1 fruit fly cellular context compared by ENCODE assay signal in the genomic region with DNA sequence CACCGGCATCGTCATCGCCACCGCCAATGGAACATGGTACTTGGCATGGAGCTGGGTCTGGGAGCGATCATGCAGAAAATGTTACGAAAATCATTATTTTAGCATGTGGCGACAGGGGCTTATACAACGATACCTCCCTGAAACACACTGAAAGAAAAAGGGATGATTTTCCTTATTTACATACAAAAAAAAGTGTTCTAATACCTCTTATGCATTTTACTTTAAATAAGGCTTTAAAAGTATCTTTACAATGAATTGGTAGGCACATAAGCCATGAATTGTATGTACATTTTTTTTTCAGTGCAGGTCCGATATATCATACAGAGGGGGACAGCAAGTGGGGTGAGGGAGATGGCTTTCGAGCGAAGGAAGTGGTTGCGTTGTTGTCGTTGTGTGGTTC.
TF ChIP-seq lines count a peak whose summit lies in the region.

No protein-coding gene starts in this region.

TF ChIP-seq in whole organism, embryonic, 481 proteins besides CTCF, POLR2A, EP300 and RAD21 (continued from another document and continues in another):
- TF ChIP-seq ranshi (GFP tag; IDR thresholded peaks at IDR 0.05; lab: Robert Waterston, UW) (peak; percentile 46; the same call in 1 of the 2 replicates), Xbp1 (GFP tag; optimal IDR thresholded peaks at IDR 0.05; lab: Kevin White, UChicago) (peak; percentile 43), CG8290 (GFP tag; optimal IDR thresholded peaks at IDR 0.05; lab: Kevin White, UChicago) (no peak), CG8290 (tag; optimal IDR thresholded peaks at IDR 0.05; lab: Kevin White, UChicago) (no peak), CG16815 (GFP tag; optimal IDR thresholded peaks at IDR 0.05; lab: Kevin White, UChicago) (peak; percentile 12), Rx (GFP tag; IDR thresholded peaks at IDR 0.05; lab: Robert Waterston, UW) (no peak), hkb (optimal IDR thresholded peaks at IDR 0.05; lab: Kevin White, UChicago) (no peak), hkb (GFP tag; IDR thresholded peaks at IDR 0.05; lab: Robert Waterston, UW) (0 out of 2 replicates have a peak, but pooled peaks have one; percentile 24), CG11504 (tag; optimal IDR thresholded peaks at IDR 0.05; lab: Kevin White, UChicago) (peak; percentile 70), salm (tag; optimal IDR thresholded peaks at IDR 0.05; lab: Kevin White, UChicago) (no peak), Med (GFP tag; lab: Kevin White, UChicago) (peak; percentile 82), bigmax (GFP tag; optimal IDR thresholded peaks at IDR 0.05; lab: Kevin White, UChicago) (no peak), CG11085 (GFP tag; IDR thresholded peaks at IDR 0.05; lab: Robert Waterston, UW) (no peak), tio (GFP tag; optimal IDR thresholded peaks at IDR 0.05; lab: Kevin White, UChicago) (peak; percentile 27), CG7357 (GFP tag; IDR thresholded peaks at IDR 0.05; lab: Robert Waterston, UW) (peak; percentile 16; the same call in 1 of the 3 replicates), hth (optimal IDR thresholded peaks at IDR 0.05; lab: Kevin White, UChicago) (no peak), en (GFP tag; optimal IDR thresholded peaks at IDR 0.05; lab: Kevin White, UChicago) (no peak), CG12155 (GFP tag; optimal IDR thresholded peaks at IDR 0.05; lab: Kevin White, UChicago) (peak; percentile 3), Six4 (GFP tag; optimal IDR thresholded peaks at IDR 0.05; lab: Kevin White, UChicago) (peak; percentile 13), otp (GFP tag; IDR thresholded peaks at IDR 0.05; lab: Robert Waterston, UW) (0 out of 3 replicates have a peak, but pooled peaks have one; percentile 14), tap (tag; optimal IDR thresholded peaks at IDR 0.05; lab: Kevin White, UChicago) (peak; percentile 54), D (optimal IDR thresholded peaks at IDR 0.05; lab: Kevin White, UChicago) (no peak), D (GFP tag; optimal IDR thresholded peaks at IDR 0.05; lab: Kevin White, UChicago) (peak; percentile 23), gem (tag; optimal IDR thresholded peaks at IDR 0.05; lab: Kevin White, UChicago) (peak; percentile 72), CG3838 (GFP tag; optimal IDR thresholded peaks at IDR 0.05; lab: Kevin White, UChicago) (no peak), danr (GFP tag; IDR thresholded peaks at IDR 0.05; lab: Robert Waterston, UW) (0 out of 2 replicates have a peak, but pooled peaks have one; percentile 15), da (GFP tag; optimal IDR thresholded peaks at IDR 0.05; lab: Kevin White, UChicago) (no peak), bsh (GFP tag; optimal IDR thresholded peaks at IDR 0.05; lab: Kevin White, UChicago) (peak in 1 of 2 experiments; percentile 68), B-H2 (GFP tag; optimal IDR thresholded peaks at IDR 0.05; lab: Kevin White, UChicago) (no peak), CG16863 (GFP tag; optimal IDR thresholded peaks at IDR 0.05; lab: Kevin White, UChicago) (no peak), HLH54F (GFP tag; optimal IDR thresholded peaks at IDR 0.05; lab: Kevin White, UChicago) (peak; percentile 13), NFAT (GFP tag; IDR thresholded peaks at IDR 0.05; lab: Robert Waterston, UW) (no peak), chn (GFP tag; optimal IDR thresholded peaks at IDR 0.05; lab: Kevin White, UChicago) (no peak), row (GFP tag; IDR thresholded peaks at IDR 0.05; lab: Robert Waterston, UW) (peak; percentile 57; the same call in 2 of the 3 replicates), CG12769 (tag; optimal IDR thresholded peaks at IDR 0.05; lab: Kevin White, UChicago) (peak; percentile 29), sqz (GFP tag; optimal IDR thresholded peaks at IDR 0.05; lab: Kevin White, UChicago) (no peak), jumu (GFP tag; optimal IDR thresholded peaks at IDR 0.05; lab: Kevin White, UChicago) (peak; percentile 27), ind (GFP tag; optimal IDR thresholded peaks at IDR 0.05; lab: Kevin White, UChicago) (peak; percentile 62), Trl (optimal IDR thresholded peaks at IDR 0.05; lab: Kevin White, UChicago) (no peak), Trl (GFP tag; optimal IDR thresholded peaks at IDR 0.05; lab: Kevin White, UChicago) (no peak), Asciz (GFP tag; optimal IDR thresholded peaks at IDR 0.05; lab: Kevin White, UChicago) (no peak), CG9876 (GFP tag; optimal IDR thresholded peaks at IDR 0.05; lab: Kevin White, UChicago) (no peak), CG13624 (GFP tag; optimal IDR thresholded peaks at IDR 0.05; lab: Kevin White, UChicago) (peak; percentile 8), cad (GFP tag; optimal IDR thresholded peaks at IDR 0.05; lab: Kevin White, UChicago) (no peak), vfl (GFP tag; optimal IDR thresholded peaks at IDR 0.05; lab: Kevin White, UChicago) (no peak), CG2889 (GFP tag; IDR thresholded peaks at IDR 0.05; lab: Robert Waterston, UW) (no peak), Gsc (GFP tag; IDR thresholded peaks at IDR 0.05; lab: Robert Waterston, UW) (no peak), ci (GFP tag; IDR thresholded peaks at IDR 0.05; lab: Robert Waterston, UW) (0 out of 3 replicates have a peak, but pooled peaks have one; percentile 44), CG31388 (GFP tag; optimal IDR thresholded peaks at IDR 0.05; lab: Kevin White, UChicago) (no peak), cwo (GFP tag; optimal IDR thresholded peaks at IDR 0.05; lab: Kevin White, UChicago) (peak; percentile 29), peb (GFP tag; IDR thresholded peaks at IDR 0.05; lab: Robert Waterston, UW) (0 out of 2 replicates have a peak, but pooled peaks have one; percentile 28), chm (GFP tag; IDR thresholded peaks at IDR 0.05; lab: Robert Waterston, UW) (no peak), CG6272 (GFP tag; IDR thresholded peaks at IDR 0.05; lab: Robert Waterston, UW) (no peak), CG18619 (GFP tag; optimal IDR thresholded peaks at IDR 0.05; lab: Kevin White, UChicago) (no peak), Ptx1 (GFP tag; IDR thresholded peaks at IDR 0.05; lab: Robert Waterston, UW) (peak; percentile 59), Elba2 (GFP tag; optimal IDR thresholded peaks at IDR 0.05; lab: Kevin White, UChicago) (no peak), fd3F (GFP tag; optimal IDR thresholded peaks at IDR 0.05; lab: Kevin White, UChicago) (peak; percentile 15), sc (optimal IDR thresholded peaks at IDR 0.05; lab: Kevin White, UChicago) (no peak), sc (GFP tag; optimal IDR thresholded peaks at IDR 0.05; lab: Kevin White, UChicago) (no peak), Deaf1 (tag; optimal IDR thresholded peaks at IDR 0.05; lab: Kevin White, UChicago) (peak; percentile 18), Dek (tag; optimal IDR thresholded peaks at IDR 0.05; lab: Kevin White, UChicago) (peak; percentile 13), jing (GFP tag; optimal IDR thresholded peaks at IDR 0.05; lab: Kevin White, UChicago) (peak; percentile 5), CG5953 (GFP tag; IDR thresholded peaks at IDR 0.05; lab: Robert Waterston, UW) (no peak), grau (tag; optimal IDR thresholded peaks at IDR 0.05; lab: Kevin White, UChicago) (peak; percentile 35), Myb (GFP tag; optimal IDR thresholded peaks at IDR 0.05; lab: Kevin White, UChicago) (no peak), CG10147 (GFP tag; optimal IDR thresholded peaks at IDR 0.05; lab: Kevin White, UChicago) (no peak), sug (tag; optimal IDR thresholded peaks at IDR 0.05; lab: Kevin White, UChicago) (no peak), PHDP (tag; optimal IDR thresholded peaks at IDR 0.05; lab: Kevin White, UChicago) (peak; percentile 52), CG12744 (GFP tag; optimal IDR thresholded peaks at IDR 0.05; lab: Kevin White, UChicago) (no peak), Hmx (GFP tag; optimal IDR thresholded peaks at IDR 0.05; lab: Kevin White, UChicago) (no peak), CG12219 (GFP tag; optimal IDR thresholded peaks at IDR 0.05; lab: Kevin White, UChicago) (peak; percentile 17), az2 (GFP tag; optimal IDR thresholded peaks at IDR 0.05; lab: Kevin White, UChicago) (peak; percentile 53), Vsx1 (GFP tag; optimal IDR thresholded peaks at IDR 0.05; lab: Kevin White, UChicago) (no peak), CG13775 (GFP tag; optimal IDR thresholded peaks at IDR 0.05; lab: Kevin White, UChicago) (no peak), Mes4 (GFP tag; optimal IDR thresholded peaks at IDR 0.05; lab: Kevin White, UChicago) (no peak), caup (GFP tag; optimal IDR thresholded peaks at IDR 0.05; lab: Kevin White, UChicago; ENCODE audit: severe bottlenecking) (no peak), tin (GFP tag; optimal IDR thresholded peaks at IDR 0.05; lab: Kevin White, UChicago) (peak; percentile 54), fd96Cb (tag; optimal IDR thresholded peaks at IDR 0.05; lab: Kevin White, UChicago) (peak; percentile 43), luna (GFP tag; optimal IDR thresholded peaks at IDR 0.05; lab: Kevin White, UChicago) (no peak), CG8089 (GFP tag; optimal IDR thresholded peaks at IDR 0.05; lab: Kevin White, UChicago) (peak; percentile 16), CG18476 (GFP tag; optimal IDR thresholded peaks at IDR 0.05; lab: Kevin White, UChicago) (no peak), CG17385 (GFP tag; optimal IDR thresholded peaks at IDR 0.05; lab: Kevin White, UChicago) (peak; percentile 25), CG6254 (GFP tag; optimal IDR thresholded peaks at IDR 0.05; lab: Kevin White, UChicago) (no peak), CG30020 (tag; optimal IDR thresholded peaks at IDR 0.05; lab: Kevin White, UChicago) (no peak), Pdp1 (GFP tag; optimal IDR thresholded peaks at IDR 0.05; lab: Kevin White, UChicago) (peak; percentile 39 to 65), Usf (GFP tag; optimal IDR thresholded peaks at IDR 0.05; lab: Kevin White, UChicago) (no peak), abd-A (tag; optimal IDR thresholded peaks at IDR 0.05; lab: Kevin White, UChicago) (no peak), usp (GFP tag; optimal IDR thresholded peaks at IDR 0.05; lab: Kevin White, UChicago) (no peak), E2f1 (GFP tag; IDR thresholded peaks at IDR 0.05; lab: Robert Waterston, UW) (peak; percentile 49), CG4424 (GFP tag; optimal IDR thresholded peaks at IDR 0.05; lab: Kevin White, UChicago) (peak; percentile 36), so (GFP tag; IDR thresholded peaks at IDR 0.05; lab: Robert Waterston, UW) (peak; percentile 57; the same call in 2 of the 3 replicates), BEAF-32 (GFP tag; optimal IDR thresholded peaks at IDR 0.05; lab: Kevin White, UChicago) (no peak), z (GFP tag; IDR thresholded peaks at IDR 0.05; lab: Robert Waterston, UW) (no peak), scrt (GFP tag; optimal IDR thresholded peaks at IDR 0.05; lab: Kevin White, UChicago) (no peak), zfh1 (GFP tag; IDR thresholded peaks at IDR 0.05; lab: Robert Waterston, UW) (peak; percentile 57; the same call in 1 of the 3 replicates), ato (GFP tag; IDR thresholded peaks at IDR 0.05; lab: Robert Waterston, UW; ENCODE audit: partially characterized antibody) (no peak), onecut (GFP tag; IDR thresholded peaks at IDR 0.05; lab: Robert Waterston, UW) (no peak), CG11560 (tag; IDR thresholded peaks at IDR 0.05; lab: Robert Waterston, UW) (no peak), esg (GFP tag; conservative IDR thresholded peaks at IDR 0.05; lab: Robert Waterston, UW) (peak; percentile 64), CG11456 (GFP tag; IDR thresholded peaks at IDR 0.05; lab: Robert Waterston, UW) (no peak), CG32772 (GFP tag; IDR thresholded peaks at IDR 0.05; lab: Robert Waterston, UW) (0 out of 2 replicates have a peak, but pooled peaks have one; percentile 25), Oli (tag; optimal IDR thresholded peaks at IDR 0.05; lab: Kevin White, UChicago) (peak; percentile 57), zen (tag; optimal IDR thresholded peaks at IDR 0.05; lab: Kevin White, UChicago) (no peak), slbo (GFP tag; IDR thresholded peaks at IDR 0.05; lab: Robert Waterston, UW) (peak; percentile 58; the same call in 1 of the 2 replicates), corto (GFP tag; optimal IDR thresholded peaks at IDR 0.05; lab: Kevin White, UChicago) (peak; percentile 29), CG6689 (GFP tag; IDR thresholded peaks at IDR 0.05; lab: Robert Waterston, UW) (peak; percentile 57; the same call in 1 of the 2 replicates), CG7928 (GFP tag; optimal IDR thresholded peaks at IDR 0.05; lab: Kevin White, UChicago) (no peak), CG34422 (GFP tag; IDR thresholded peaks at IDR 0.05; lab: Robert Waterston, UW) (no peak), CG7987 (GFP tag; optimal IDR thresholded peaks at IDR 0.05; lab: Kevin White, UChicago) (no peak), CG8944 (GFP tag; optimal IDR thresholded peaks at IDR 0.05; lab: Kevin White, UChicago) (peak; percentile 2), CG16779 (GFP tag; IDR thresholded peaks at IDR 0.05; lab: Robert Waterston, UW) (no peak), Sry-δ (GFP tag; optimal IDR thresholded peaks at IDR 0.05; lab: Kevin White, UChicago) (no peak), bbx (GFP tag; IDR thresholded peaks at IDR 0.05; lab: Robert Waterston, UW; ENCODE audit: partially characterized antibody) (no peak), HmgD (GFP tag; optimal IDR thresholded peaks at IDR 0.05; lab: Kevin White, UChicago) (no peak), CG9932 (GFP tag; IDR thresholded peaks at IDR 0.05; lab: Robert Waterston, UW) (peak; percentile 41), sna (GFP tag; IDR thresholded peaks at IDR 0.05; lab: Robert Waterston, UW; ENCODE audit: partially characterized antibody) (no peak), Fer3 (tag; optimal IDR thresholded peaks at IDR 0.05; lab: Kevin White, UChicago) (peak; percentile 17), CG1233 (GFP tag; optimal IDR thresholded peaks at IDR 0.05; lab: Kevin White, UChicago) (no peak), CG10321 (GFP tag; IDR thresholded peaks at IDR 0.05; lab: Robert Waterston, UW) (no peak), trem (tag; optimal IDR thresholded peaks at IDR 0.05; lab: Kevin White, UChicago) (no peak), CG2712 (tag; optimal IDR thresholded peaks at IDR 0.05; lab: Kevin White, UChicago) (peak; percentile 67), bab2 (GFP tag; optimal IDR thresholded peaks at IDR 0.05; lab: Kevin White, UChicago) (peak; percentile 36), CG12391 (tag; optimal IDR thresholded peaks at IDR 0.05; lab: Kevin White, UChicago) (peak; percentile 51), CG8924 (tag; optimal IDR thresholded peaks at IDR 0.05; lab: Kevin White, UChicago) (peak; percentile 0), unpg (GFP tag; optimal IDR thresholded peaks at IDR 0.05; lab: Kevin White, UChicago) (peak; percentile 63), CG2875 (GFP tag; optimal IDR thresholded peaks at IDR 0.05; lab: Kevin White, UChicago) (no peak), stc (GFP tag; IDR thresholded peaks at IDR 0.05; lab: Robert Waterston, UW) (no peak), CG10654 (GFP tag; optimal IDR thresholded peaks at IDR 0.05; lab: Kevin White, UChicago) (peak; percentile 27), ap (GFP tag; IDR thresholded peaks at IDR 0.05; lab: Robert Waterston, UW) (peak; percentile 15; the same call in 1 of the 2 replicates)
